Worm (Caenorhabditis elegans): ENCODE results near the gene ZC239.17.
"Not testable (repeated sequence)": the region's sequence is repeated elsewhere in the genome, so short reads cannot be mapped to it uniquely, and the experiment has no call there.

The ZC239.17 gene

DNA sequence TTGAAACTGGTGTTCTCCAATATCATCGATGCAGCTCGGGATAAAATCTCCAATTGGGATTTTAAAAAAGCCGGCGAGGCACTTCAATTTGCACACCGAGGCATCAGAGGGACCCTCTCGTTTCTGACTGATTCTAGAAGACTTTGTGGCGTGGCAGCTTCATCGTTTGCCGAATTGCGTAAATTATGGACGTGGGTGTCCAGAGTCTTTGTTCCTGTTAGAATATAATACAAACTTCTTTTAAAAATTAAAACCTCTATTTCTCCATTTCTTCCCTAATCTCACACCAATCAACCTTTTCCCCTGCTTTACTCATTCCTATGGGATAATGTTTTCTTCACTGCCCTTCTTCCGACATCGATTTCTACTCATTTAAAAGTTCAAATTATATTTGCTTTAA, 15.3 kb downstream of the ZC239.17 start, which contains the start of gene ZC239.5:
Gene ZC239.5 (plus strand): TSS at position 301 of the 400 bp plus-strand sequence.
- TF ChIP-seq W03F9.2 (tag; optimal IDR thresholded peaks at IDR 0.05) (no peak), him-1 (tag; optimal IDR thresholded peaks at IDR 0.05) (no peak), dao-5 (tag; optimal IDR thresholded peaks at IDR 0.05) (no peak)

DNA sequence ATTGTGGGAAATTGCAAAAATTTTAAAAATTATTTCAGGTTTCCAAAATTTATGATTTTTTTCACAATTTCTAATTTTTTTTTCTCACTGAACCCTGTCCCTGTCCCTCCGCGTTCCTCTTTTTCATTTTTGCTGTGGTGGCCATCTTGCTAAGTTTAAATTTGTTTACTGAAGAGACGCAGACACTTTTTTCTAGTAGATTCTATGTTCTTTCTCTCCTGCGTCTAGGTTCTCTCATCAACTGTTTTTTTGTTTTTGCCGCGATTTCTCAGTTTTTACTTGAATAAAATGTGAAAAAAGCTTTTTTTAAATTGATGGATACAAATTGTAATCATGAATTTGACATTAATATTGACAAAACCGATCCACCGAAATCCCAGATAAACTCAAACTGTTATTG, 16.4 kb downstream of the ZC239.17 start, which contains the start of gene ZC239.6:
Gene ZC239.6 (plus strand): TSS at position 381 of the 400 bp plus-strand sequence.
- TF ChIP-seq W03F9.2 (tag; optimal IDR thresholded peaks at IDR 0.05) (no peak), dao-5 (tag; optimal IDR thresholded peaks at IDR 0.05) (no peak), him-1 (tag; optimal IDR thresholded peaks at IDR 0.05) (no peak)

DNA sequence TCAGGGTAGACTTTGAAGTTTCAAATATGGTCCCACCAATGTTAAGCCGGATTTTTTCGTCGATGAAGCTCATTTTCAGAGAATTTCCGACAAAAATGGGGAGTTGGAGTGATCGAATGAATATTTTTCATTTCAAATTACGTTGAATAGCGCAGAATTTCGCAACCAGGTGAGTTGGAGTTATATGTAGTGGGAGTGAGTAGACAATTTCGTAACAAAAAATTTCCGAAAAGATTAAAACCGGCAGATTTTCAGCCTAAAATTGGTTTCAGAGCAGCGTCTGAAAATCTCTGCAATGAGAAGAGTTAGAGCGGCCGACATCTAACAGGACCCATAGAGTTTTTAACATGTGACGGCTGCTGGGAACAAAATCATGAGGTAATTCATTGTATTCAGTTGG, 17.0 kb downstream of the ZC239.17 start, which contains the start of gene sdz-35:
Gene sdz-35 (minus strand): TSS at position 101 of the 400 bp plus-strand sequence.
- no peak for TF ChIP-seq W03F9.2 (tag; optimal IDR thresholded peaks at IDR 0.05)
- no peak for TF ChIP-seq dao-5 (tag; optimal IDR thresholded peaks at IDR 0.05)
- no peak for TF ChIP-seq him-1 (tag; optimal IDR thresholded peaks at IDR 0.05)

DNA sequence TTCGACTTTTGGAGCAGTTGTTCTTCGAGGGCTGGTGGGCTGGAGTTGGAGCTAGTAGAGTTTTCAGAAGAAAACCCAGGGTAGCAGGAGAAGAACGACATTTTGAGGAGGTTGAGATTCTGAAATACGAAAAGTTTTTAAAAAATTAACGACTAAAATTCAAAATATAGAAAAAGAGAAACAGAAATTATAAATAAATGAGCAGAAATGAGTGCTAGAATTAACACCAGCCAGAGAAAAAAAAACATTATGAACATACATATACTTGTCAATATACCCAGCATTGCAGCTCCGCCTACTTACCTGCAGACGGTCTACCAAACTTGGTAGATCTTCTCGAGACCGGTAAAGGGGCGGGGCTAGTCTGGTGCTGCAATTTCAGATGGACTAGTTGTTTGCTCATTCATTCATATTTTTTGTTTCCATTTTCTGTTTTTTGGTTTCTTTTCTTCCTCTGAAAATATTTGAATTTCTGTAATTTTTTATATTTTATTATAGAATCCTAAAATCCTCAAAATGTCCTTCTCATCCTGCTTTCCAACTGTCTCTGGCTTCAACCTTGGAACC, 19.2 kb downstream of the ZC239.17 start, which contains the start of the genes ZC239.20 and ZC239.21:
Gene ZC239.20 (minus strand): TSS at position 101 of the 567 bp plus-strand sequence.
Gene ZC239.21 (plus strand): TSS at position 517 of the 567 bp plus-strand sequence.
- TF ChIP-seq him-1 (tag; optimal IDR thresholded peaks at IDR 0.05) = no peak
- no peak for TF ChIP-seq dao-5 (tag; optimal IDR thresholded peaks at IDR 0.05)
- no peak for TF ChIP-seq W03F9.2 (tag; optimal IDR thresholded peaks at IDR 0.05)

DNA sequence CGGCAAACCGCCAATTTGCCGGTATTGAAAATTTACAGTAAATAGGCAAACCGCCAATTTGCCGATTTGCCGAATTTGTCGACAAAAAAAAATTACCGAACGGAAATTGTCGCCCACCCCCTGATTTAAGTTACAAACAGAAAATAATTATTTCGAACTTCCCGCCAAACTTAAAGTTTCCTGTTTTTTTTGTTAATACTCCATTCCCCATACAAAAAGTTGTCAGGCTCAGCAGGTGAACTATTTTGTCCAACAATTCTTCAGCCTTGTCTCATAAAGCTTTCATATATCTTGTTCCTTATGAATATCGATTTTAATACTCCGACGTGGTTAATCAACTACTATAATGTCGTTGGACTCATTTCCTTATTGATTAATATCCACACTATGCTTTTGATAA, 22.3 kb downstream of the ZC239.17 start, which contains the start of gene sri-50:
Gene sri-50 (plus strand): TSS at position 301 of the 400 bp plus-strand sequence.
- TF ChIP-seq W03F9.2 (tag; optimal IDR thresholded peaks at IDR 0.05) (no peak), him-1 (tag; optimal IDR thresholded peaks at IDR 0.05) (no peak), dao-5 (tag; optimal IDR thresholded peaks at IDR 0.05) (no peak)

DNA sequence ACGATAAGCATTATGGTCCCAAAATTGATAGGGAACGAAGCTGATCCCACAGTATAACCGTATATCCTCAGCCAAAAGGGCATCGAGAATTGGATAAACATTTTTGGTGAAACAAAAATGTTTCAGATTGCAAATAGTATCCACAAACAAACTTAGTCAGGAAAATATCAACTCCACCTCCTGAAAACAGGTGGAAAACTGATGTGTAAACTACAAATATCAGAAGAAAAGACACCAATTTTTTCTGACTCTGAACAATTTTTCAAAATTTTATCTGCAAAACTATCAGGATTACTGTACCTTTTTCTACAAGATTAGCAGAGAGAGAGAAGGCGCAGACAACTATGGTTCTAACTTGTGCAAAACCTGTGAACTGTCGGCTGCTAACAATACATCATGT, 23.2 kb downstream of the ZC239.17 start, which contains the start of gene sri-53:
Gene sri-53 (minus strand): TSS at position 101 of the 400 bp plus-strand sequence.
- TF ChIP-seq him-1 (tag; optimal IDR thresholded peaks at IDR 0.05) = no peak
- TF ChIP-seq dao-5 (tag; optimal IDR thresholded peaks at IDR 0.05) = no peak
- TF ChIP-seq W03F9.2 (tag; optimal IDR thresholded peaks at IDR 0.05) = no peak

DNA sequence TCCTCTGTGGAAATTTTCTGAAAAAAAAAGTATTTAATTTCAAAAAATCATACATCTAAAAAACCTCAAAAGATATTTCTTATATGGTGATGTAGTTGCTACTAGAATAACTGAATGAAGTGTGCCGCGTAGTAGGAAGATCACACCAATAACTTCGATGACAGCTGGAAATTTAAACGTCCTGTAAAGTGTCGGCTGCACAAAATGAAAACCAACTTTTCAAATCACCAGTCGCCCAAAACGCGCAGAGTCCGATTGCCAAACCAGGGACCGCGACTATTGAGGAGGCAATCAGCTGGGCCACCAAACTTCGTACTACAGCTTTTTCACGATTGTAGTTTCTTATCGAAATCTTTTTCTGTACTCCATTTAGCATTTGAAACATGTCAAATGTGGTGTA, 24.4 kb downstream of the ZC239.17 start, which contains the start of gene sri-48:
Gene sri-48 (minus strand): TSS at position 101 of the 400 bp plus-strand sequence.
- TF ChIP-seq dao-5, W03F9.2, him-1 (tag; optimal IDR thresholded peaks at IDR 0.05): not testable (repeated sequence)

DNA sequence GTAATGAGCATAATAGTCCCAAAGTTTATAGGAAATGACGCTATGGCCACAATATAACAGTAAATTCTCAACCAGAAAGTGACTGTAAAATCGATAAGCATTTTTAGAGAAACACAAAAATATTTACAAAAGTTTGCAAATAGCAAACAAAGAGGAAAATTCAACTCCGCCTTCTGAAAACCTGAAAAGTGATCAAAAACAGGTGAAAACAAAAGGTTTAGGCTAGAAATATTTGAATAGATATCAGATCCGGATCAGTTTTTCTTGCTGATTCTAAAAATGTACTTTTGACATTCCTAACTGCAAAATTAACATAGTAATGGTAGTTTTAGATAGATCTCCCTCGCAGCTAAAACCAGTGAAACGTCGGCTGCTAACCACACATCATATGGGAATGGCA, 26.7 kb downstream of the ZC239.17 start, which contains the start of gene sri-51:
Gene sri-51 (minus strand): TSS at position 101 of the 400 bp plus-strand sequence.
- no peak for TF ChIP-seq dao-5 (tag; optimal IDR thresholded peaks at IDR 0.05)

DNA sequence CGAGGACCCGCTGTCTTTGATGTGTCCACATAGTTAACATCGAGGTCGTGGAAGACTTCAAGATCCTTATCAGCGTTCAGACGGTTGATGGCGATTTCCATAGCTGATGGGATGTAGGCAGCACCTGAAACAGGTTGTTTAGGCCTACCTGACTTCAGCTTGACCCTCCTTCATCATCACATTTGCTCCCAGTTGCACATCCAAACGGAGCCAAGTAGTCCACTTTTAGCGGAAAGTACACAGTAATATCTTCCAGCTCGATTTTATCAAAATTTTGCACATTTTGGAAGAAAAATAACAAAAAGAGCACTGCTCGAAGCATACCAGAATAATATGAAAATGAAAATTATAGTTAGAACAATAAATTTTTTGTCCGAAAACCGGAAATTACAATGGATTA, 28.7 kb downstream of the ZC239.17 start, which contains the start of gene gcy-15:
Gene gcy-15 (minus strand): TSS at position 101 of the 400 bp plus-strand sequence.
- TF ChIP-seq him-1 (tag; optimal IDR thresholded peaks at IDR 0.05) (no peak), dao-5 (tag; optimal IDR thresholded peaks at IDR 0.05) (no peak), W03F9.2 (tag; optimal IDR thresholded peaks at IDR 0.05) (no peak)

DNA sequence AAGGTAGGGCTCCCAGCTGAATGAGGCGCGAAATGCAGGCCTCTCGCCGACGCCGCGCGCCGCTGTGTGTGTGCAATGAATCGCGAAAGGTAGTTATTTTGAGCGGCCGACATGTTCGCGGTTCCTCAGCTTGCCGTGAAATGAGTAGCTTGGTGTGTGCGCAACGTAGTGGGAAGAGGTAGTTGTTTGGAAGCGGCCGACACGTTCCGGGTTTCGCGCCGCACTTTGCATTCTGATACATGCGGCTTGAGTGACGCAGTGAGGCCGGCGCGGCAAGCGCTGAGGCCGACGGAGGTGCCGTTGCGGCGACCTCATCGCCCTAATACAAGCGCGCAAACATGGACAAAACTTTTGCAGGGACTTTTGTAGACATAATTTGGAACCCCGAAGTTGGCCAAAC, 29.9 kb downstream of the ZC239.17 start:
- TF ChIP-seq dao-5 (tag; optimal IDR thresholded peaks at IDR 0.05) (no peak), him-1 (tag; optimal IDR thresholded peaks at IDR 0.05) (no peak), W03F9.2 (tag; optimal IDR thresholded peaks at IDR 0.05) (no peak)

DNA sequence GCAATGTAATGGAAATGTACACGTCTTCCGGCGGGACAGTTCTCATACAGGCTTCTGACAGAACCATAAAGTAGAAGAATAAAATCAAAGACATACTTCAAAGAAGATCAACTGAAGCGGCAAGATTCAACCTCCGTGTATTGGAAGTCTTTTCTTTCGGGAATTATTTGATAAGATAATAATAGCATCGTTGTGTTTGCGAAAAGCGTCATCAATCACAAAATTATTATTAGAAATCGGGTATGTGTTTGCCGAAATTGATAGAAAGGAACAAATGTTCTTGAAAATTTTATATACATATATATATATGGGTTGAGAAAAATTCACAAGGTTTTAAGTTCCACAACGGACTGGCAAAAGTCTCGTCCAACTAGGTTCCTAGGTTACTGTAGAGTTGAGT, 34.1 kb downstream of the ZC239.17 start, which contains the start of gene Y27F2A.9:
Gene Y27F2A.9 (minus strand): TSS at position 101 of the 400 bp plus-strand sequence.
- not testable (repeated sequence) for TF ChIP-seq dao-5, W03F9.2, him-1 (tag; optimal IDR thresholded peaks at IDR 0.05)

DNA sequence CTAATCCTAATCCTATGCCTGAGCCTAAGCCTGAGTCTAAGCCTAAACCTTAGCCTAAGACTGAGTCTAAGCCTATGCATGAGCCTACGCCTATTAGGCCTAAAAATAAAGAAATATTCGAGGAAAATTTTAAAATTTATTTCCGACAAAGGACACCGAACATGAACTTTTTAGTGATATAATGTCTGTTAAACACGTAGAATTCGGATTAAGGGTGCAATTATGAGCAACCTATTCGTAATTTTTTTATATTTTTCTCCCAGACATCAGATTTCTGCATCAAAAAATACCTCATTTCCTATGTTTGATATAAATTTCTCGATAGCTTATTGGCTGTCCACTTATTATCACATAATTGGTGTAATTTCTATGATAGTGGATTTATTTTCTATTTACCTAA, 36.6 kb downstream of the ZC239.17 start, which contains the start of gene Y27F2A.11:
Gene Y27F2A.11 (plus strand): TSS at position 301 of the 400 bp plus-strand sequence.
- TF ChIP-seq W03F9.2, him-1, dao-5 (tag; optimal IDR thresholded peaks at IDR 0.05): not testable (repeated sequence)

DNA sequence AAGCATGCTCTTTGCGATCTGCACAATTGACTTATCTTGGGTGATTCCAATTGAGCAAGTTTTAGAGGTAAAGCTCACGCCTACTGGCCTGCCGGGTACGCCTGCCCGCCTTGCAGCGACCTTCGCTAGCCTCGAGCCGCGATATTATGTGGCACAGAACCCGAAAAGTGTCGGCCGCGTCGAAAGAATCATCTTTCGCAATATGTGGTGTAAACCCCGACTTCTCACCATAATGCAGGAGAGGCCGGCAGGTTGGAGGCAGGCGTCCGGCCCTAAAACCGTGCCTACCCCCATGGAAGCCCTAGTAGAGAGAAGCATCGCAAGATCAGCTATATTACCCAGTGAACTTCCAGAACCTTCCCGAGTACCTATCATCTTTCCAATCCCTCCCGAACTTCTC, 39.8 kb downstream of the ZC239.17 start:
- no peak for TF ChIP-seq W03F9.2 (tag; optimal IDR thresholded peaks at IDR 0.05)
- TF ChIP-seq dao-5 (tag; optimal IDR thresholded peaks at IDR 0.05) = no peak
- TF ChIP-seq him-1 (tag; optimal IDR thresholded peaks at IDR 0.05) = no peak

DNA sequence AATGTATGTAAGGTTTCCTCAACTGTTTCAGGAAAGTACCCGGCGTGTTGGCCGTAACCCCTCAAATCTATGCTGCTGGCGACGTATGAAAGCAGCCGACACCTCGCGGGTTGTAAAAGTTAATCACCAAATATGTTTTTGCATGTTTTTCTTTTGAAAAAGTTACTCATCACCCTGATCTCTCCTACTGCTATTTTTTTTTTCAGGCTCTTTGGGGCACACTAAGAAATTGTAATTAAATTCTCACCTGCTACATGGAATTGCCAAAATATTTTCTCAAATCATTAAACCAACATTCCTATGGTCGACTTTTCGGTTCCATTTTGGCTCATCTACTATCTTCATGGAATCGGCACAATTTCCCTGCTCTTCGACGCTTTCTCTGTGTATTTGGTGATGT, 40.8 kb downstream of the ZC239.17 start, which contains the start of gene sri-78:
Gene sri-78 (plus strand): TSS at position 301 of the 400 bp plus-strand sequence.
- not testable (repeated sequence) for TF ChIP-seq him-1, dao-5, W03F9.2 (tag; optimal IDR thresholded peaks at IDR 0.05)
